Worm (Caenorhabditis elegans) whole organism, young adult: ENCODE data around the gene inx-5.

Experiments used
- B0035.1 ChIP-seq: sonication (generic microtip); optimal IDR thresholded peaks from 2 replicates; lab custom pipeline; 2016; ENCODE audit warnings: missing genetic modification characterization, mild to moderate bottlenecking, missing compliant biosample characterization, missing genotype, missing genetic modification reagents
- B0261.1 ChIP-seq: sonication (generic microtip); optimal IDR thresholded peaks from 2 replicates; lab custom pipeline; 2016; ENCODE audit warnings: mild to moderate bottlenecking, missing genetic modification characterization, moderate library complexity, missing compliant biosample characterization
- F23B12.7 ChIP-seq: sonication (generic microtip); optimal IDR thresholded peaks from 2 replicates; lab custom pipeline; 2017; ENCODE audit warnings: missing genetic modification characterization, mild to moderate bottlenecking, missing compliant biosample characterization, antibody characterized with exemption, moderate library complexity; ENCODE audit not compliant: insufficient read depth
- F52B5.7 ChIP-seq: sonication (generic microtip); optimal IDR thresholded peaks from 2 replicates; lab custom pipeline; 2016; ENCODE audit warnings: mild to moderate bottlenecking, missing genetic modification characterization, missing compliant biosample characterization
- K12H6.12 ChIP-seq: fragments of 200-800 bp; sonication (Bioruptor generic); optimal IDR thresholded peaks from 2 replicates; lab custom pipeline; 2018; ENCODE audit warnings: mild to moderate bottlenecking, missing genetic modification characterization, missing compliant biosample characterization
- T26A5.8 ChIP-seq: sonication (generic microtip); optimal IDR thresholded peaks from 2 replicates; lab custom pipeline; 2016; ENCODE audit warnings: missing genetic modification characterization, missing compliant biosample characterization
- akir-1 ChIP-seq: fragments of 200-800 bp; sonication (Bioruptor generic); optimal IDR thresholded peaks from 2 replicates; lab custom pipeline; 2018; ENCODE audit warnings: mild to moderate bottlenecking, missing genetic modification characterization, moderate library complexity, missing compliant biosample characterization
- ama-1 ChIP-seq, 3 experiments: fragments of 150-350 bp in 1 of 3; sonication (generic microtip) in 2 of 3; optimal IDR thresholded peaks; 2 replicates each; lab custom pipeline; 2014 to 2018; ENCODE audit warnings: missing biosample characterization in 2 of 3, missing genetic modification characterization in 2 of 3, missing genetic modification reagents in 2 of 3
- aptf-3 ChIP-seq: fragments of 200-800 bp; sonication (Bioruptor generic); IDR thresholded peaks from 2 replicates; pipeline ENCODE4 v1.3.6; 2022; ENCODE audit warnings: missing genetic modification characterization, missing compliant biosample characterization
- atf-7 ChIP-seq: sonication (generic microtip); optimal IDR thresholded peaks from 2 replicates; lab custom pipeline; 2017; ENCODE audit warnings: mild to moderate bottlenecking, missing genetic modification characterization, missing compliant biosample characterization
- athp-1 ChIP-seq: sonication (generic microtip); optimal IDR thresholded peaks from 2 replicates; lab custom pipeline; 2017; ENCODE audit warnings: mild to moderate bottlenecking, missing genetic modification characterization, missing compliant biosample characterization
- attf-3 ChIP-seq: fragments of 200-800 bp; sonication (Bioruptor generic); conservative IDR thresholded peaks from 2 replicates; pipeline ENCODE4 v1.3.6; 2022; ENCODE audit warnings: missing genetic modification reagents, missing genetic modification characterization, missing compliant biosample characterization
- attf-6 ChIP-seq: fragments of 200-800 bp; sonication (Bioruptor generic); IDR thresholded peaks from 2 replicates; pipeline ENCODE4 v1.3.6; 2022; ENCODE audit warnings: missing genetic modification reagents, missing genetic modification characterization, missing compliant biosample characterization
- cebp-1 ChIP-seq, 2 experiments: fragments of 200-800 bp in 1 of 2; sonication (Bioruptor generic) in 1 of 2; sonication (generic microtip) in 1 of 2; IDR thresholded peaks in 1 of 2; optimal IDR thresholded peaks in 1 of 2; 2 replicates each; pipeline versions ENCODE4 v1.3.6 to Lab custom; 2017 to 2022; ENCODE audit warnings: missing compliant biosample characterization in 2 of 2, missing genetic modification characterization in 2 of 2, mild to moderate bottlenecking in 1 of 2, missing genetic modification reagents in 1 of 2, moderate library complexity in 1 of 2
- ceh-79 ChIP-seq: sonication (generic microtip); optimal IDR thresholded peaks from 2 replicates; lab custom pipeline; 2017; ENCODE audit warnings: mild to moderate bottlenecking, missing genetic modification characterization, missing compliant biosample characterization
- efl-1 ChIP-seq: fragments of 150-350 bp; optimal IDR thresholded peaks from 2 replicates; lab custom pipeline; 2014; ENCODE audit warnings: missing biosample characterization, missing genetic modification reagents, missing genetic modification characterization
- egl-18 ChIP-seq: fragments of 200-800 bp; sonication (Bioruptor generic); IDR thresholded peaks from 2 replicates; pipeline ENCODE4 v1.3.6; 2022; ENCODE audit warnings: missing genetic modification reagents, missing genetic modification characterization, missing compliant biosample characterization
- ets-4 ChIP-seq: fragments of 200-800 bp; sonication (Bioruptor generic); optimal IDR thresholded peaks from 2 replicates; lab custom pipeline; 2018; ENCODE audit warnings: mild to moderate bottlenecking, missing genetic modification characterization, missing compliant biosample characterization
- fkh-3 ChIP-seq: sonication (generic microtip); optimal IDR thresholded peaks from 2 replicates; lab custom pipeline; 2016; ENCODE audit warnings: mild to moderate bottlenecking, missing genetic modification characterization, missing compliant biosample characterization
- gei-17 ChIP-seq: fragments of 200-800 bp; sonication (Bioruptor generic); optimal IDR thresholded peaks from 2 replicates; lab custom pipeline; 2018; ENCODE audit warnings: mild to moderate bottlenecking, missing genetic modification characterization, missing compliant biosample characterization
- let-526 ChIP-seq: fragments of 200-800 bp; sonication (Bioruptor generic); IDR thresholded peaks from 2 replicates; pipeline ENCODE4 v1.3.6; 2022; ENCODE audit warnings: missing genetic modification reagents, missing genetic modification characterization, missing compliant biosample characterization
- let-607 ChIP-seq, 2 experiments: fragments of 200-800 bp in 1 of 2; sonication (Bioruptor generic) in 1 of 2; sonication (generic microtip) in 1 of 2; optimal IDR thresholded peaks; 2 replicates each; lab custom pipeline; 2016 to 2018; ENCODE audit warnings: mild to moderate bottlenecking in 2 of 2, missing compliant biosample characterization in 2 of 2, missing genetic modification characterization in 2 of 2, moderate library complexity in 2 of 2, missing genotype in 1 of 2
- lin-26 ChIP-seq: fragments of 200-800 bp; sonication (Bioruptor generic); IDR thresholded peaks from 2 replicates; pipeline ENCODE4 v1.3.6; 2022; ENCODE audit warnings: missing genetic modification reagents, missing genetic modification characterization, missing compliant biosample characterization
- lin-40 ChIP-seq: sonication (generic microtip); optimal IDR thresholded peaks from 2 replicates; lab custom pipeline; 2016; ENCODE audit warnings: missing genetic modification characterization, mild to moderate bottlenecking, missing compliant biosample characterization, missing genotype, missing genetic modification reagents
- lin-54 ChIP-seq: fragments of 200-800 bp; sonication (Bioruptor generic); optimal IDR thresholded peaks from 2 replicates; lab custom pipeline; 2018; ENCODE audit warnings: mild to moderate bottlenecking, missing genetic modification characterization, missing compliant biosample characterization
- lir-1 ChIP-seq: fragments of 200-800 bp; sonication (Bioruptor generic); conservative IDR thresholded peaks from 2 replicates; pipeline ENCODE4 v1.3.6; 2022; ENCODE audit warnings: missing genetic modification reagents, missing genetic modification characterization, missing compliant biosample characterization
- lsl-1 ChIP-seq: fragments of 200-800 bp; sonication (Bioruptor generic); optimal IDR thresholded peaks from 2 replicates; lab custom pipeline; 2018; ENCODE audit warnings: mild to moderate bottlenecking, missing genetic modification characterization, moderate library complexity, missing compliant biosample characterization
- nfya-2 ChIP-seq: fragments of 200-800 bp; sonication (Bioruptor generic); IDR thresholded peaks from 2 replicates; pipeline ENCODE4 v1.3.6; 2022; ENCODE audit warnings: missing genetic modification reagents, missing genetic modification characterization, missing compliant biosample characterization
- nfyb-1 ChIP-seq: fragments of 200-800 bp; sonication (Bioruptor generic); IDR thresholded peaks from 2 replicates; pipeline ENCODE4 v1.3.6; 2022; ENCODE audit warnings: missing genetic modification reagents, missing genetic modification characterization, missing compliant biosample characterization
- nhr-120 ChIP-seq: fragments of 200-800 bp; sonication (Bioruptor generic); IDR thresholded peaks from 2 replicates; pipeline ENCODE4 v1.3.6; 2022; ENCODE audit warnings: missing genetic modification characterization, missing compliant biosample characterization
- nhr-27 ChIP-seq: fragments of 200-800 bp; sonication (Bioruptor generic); optimal IDR thresholded peaks from 2 replicates; lab custom pipeline; 2018; ENCODE audit warnings: mild to moderate bottlenecking, missing genetic modification characterization, moderate library complexity, missing compliant biosample characterization
- pbrm-1 ChIP-seq: fragments of 200-800 bp; sonication (Bioruptor generic); IDR thresholded peaks from 2 replicates; pipeline ENCODE4 v1.3.6; 2022; ENCODE audit warnings: missing genetic modification reagents, missing genetic modification characterization, missing compliant biosample characterization
- sdz-38 ChIP-seq: sonication (generic microtip); optimal IDR thresholded peaks from 2 replicates; lab custom pipeline; 2016; ENCODE audit warnings: missing genotype, missing genetic modification characterization, missing compliant biosample characterization
- tbp1 ChIP-seq: fragments of 200-800 bp; sonication (Bioruptor generic); optimal IDR thresholded peaks from 2 replicates; lab custom pipeline; 2018; ENCODE audit warnings: mild to moderate bottlenecking, missing genetic modification characterization, missing compliant biosample characterization
- unc-130 ChIP-seq: sonication (generic microtip); optimal IDR thresholded peaks from 2 replicates; lab custom pipeline; 2016; ENCODE audit warnings: missing genetic modification reagents, missing genetic modification characterization, missing compliant biosample characterization
- zim-3 ChIP-seq: sonication (generic microtip); optimal IDR thresholded peaks from 2 replicates; lab custom pipeline; 2017; ENCODE audit warnings: mild to moderate bottlenecking, missing genetic modification characterization, moderate library complexity, missing compliant biosample characterization
- ztf-25 ChIP-seq: fragments of 200-800 bp; sonication (Bioruptor generic); IDR thresholded peaks from 2 replicates; pipeline ENCODE4 v1.3.6; 2022; ENCODE audit warnings: missing genetic modification reagents, missing genetic modification characterization, missing compliant biosample characterization
- ztf-26 ChIP-seq: sonication (generic microtip); optimal IDR thresholded peaks from 2 replicates; lab custom pipeline; 2017; ENCODE audit warnings: missing genetic modification characterization, missing compliant biosample characterization
- ztf-28 ChIP-seq: fragments of 200-800 bp; sonication (Bioruptor generic); IDR thresholded peaks from 2 replicates; pipeline ENCODE4 v1.3.6; 2022; ENCODE audit warnings: missing genetic modification reagents, missing genetic modification characterization, missing compliant biosample characterization
- ztf-6 ChIP-seq: fragments of 200-800 bp; sonication (Bioruptor generic); IDR thresholded peaks from 2 replicates; pipeline ENCODE4 v1.3.6; 2022; ENCODE audit warnings: missing genetic modification reagents, missing genetic modification characterization, missing compliant biosample characterization

inx-5 gene

ce11 chrX:8311590-8311989 is 9.4 kb upstream of the inx-5 start:
- no peak for TF ChIP-seq lsl-1
- no peak for TF ChIP-seq lir-1
- no peak for TF ChIP-seq lin-26 (GFP tag; lab: Robert Waterston, UW)

ce11 chrX:8310747-8311146 is 8.5 kb upstream of the inx-5 start:
- TF ChIP-seq fkh-3 (tag; lab: Kevin White, UChicago) (no peak), F23B12.7 (no peak)

ce11 chrX:8308491-8308890 is 6.3 kb upstream of the inx-5 start:
- TF ChIP-seq ztf-6 (GFP tag; lab: Robert Waterston, UW) (no peak), B0035.1 (tag; lab: Kevin White, UChicago) (no peak), lin-54 (GFP tag; lab: Kevin White, UChicago) (no peak), T26A5.8 (no peak), tbp1 (GFP tag; lab: Kevin White, UChicago) (no peak), ets-4 (GFP tag; lab: Kevin White, UChicago) (no peak), atf-7 (tag; lab: Kevin White, UChicago) (no peak), nfyb-1 (GFP tag; lab: Robert Waterston, UW) (no peak), ztf-25 (no peak), attf-6 (no peak), sdz-38 (tag; lab: Kevin White, UChicago) (no peak), attf-3 (GFP tag; lab: Robert Waterston, UW) (no peak), akir-1 (GFP tag; lab: Kevin White, UChicago) (no peak), B0261.1 (tag; lab: Kevin White, UChicago) (no peak), efl-1 (GFP tag; lab: Kevin White, UChicago) (no peak)

DNA sequence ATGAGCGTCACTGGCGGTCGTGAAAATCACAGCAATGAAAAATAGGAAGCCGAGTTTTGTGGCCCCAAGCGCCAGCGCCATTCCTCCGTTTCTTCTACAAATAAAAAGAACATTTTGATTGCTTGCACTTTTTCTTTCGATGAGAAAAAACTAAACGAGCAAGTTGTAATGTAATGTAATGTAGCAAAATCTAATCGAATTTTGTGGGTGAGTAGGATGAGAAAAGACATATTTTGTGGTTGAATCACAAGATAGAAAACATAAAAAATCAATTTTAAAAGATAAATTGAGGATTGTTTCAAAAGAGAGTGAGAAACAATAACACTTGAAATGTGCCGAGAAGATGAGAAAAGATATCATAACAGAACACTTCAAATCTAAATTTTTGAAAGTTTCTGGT is 5.4 kb upstream of the inx-5 start, which contains the start of gene R09F10.5:
R09F10.5 (minus strand) TSS at position 101 of the 400 bp plus-strand sequence.
- TF ChIP-seq egl-18, result no peak
- TF ChIP-seq unc-130, result no peak
- no peak for TF ChIP-seq let-607 (tag; optimal IDR thresholded peaks at IDR 0.05; lab: Kevin White, UChicago)
- no peak for TF ChIP-seq tbp1 (GFP tag; lab: Kevin White, UChicago)
- no peak for TF ChIP-seq ztf-26
- no peak for TF ChIP-seq lin-40 (tag; lab: Kevin White, UChicago)
- TF ChIP-seq ztf-28 (GFP tag; lab: Robert Waterston, UW), result no peak
- no peak for TF ChIP-seq ama-1 (optimal IDR thresholded peaks at IDR 0.05; lab: Kevin White, UChicago)
- no peak for TF ChIP-seq ama-1 (GFP tag; optimal IDR thresholded peaks at IDR 0.05; lab: Kevin White, UChicago)
- TF ChIP-seq lsl-1, result no peak
- TF ChIP-seq nhr-27, result no peak

- no peak for TF ChIP-seq athp-1 (tag; lab: Kevin White, UChicago)
These were observed 604 bp upstream of the inx-5 start for ce11 chrX:8302803-8303202.

DNA sequence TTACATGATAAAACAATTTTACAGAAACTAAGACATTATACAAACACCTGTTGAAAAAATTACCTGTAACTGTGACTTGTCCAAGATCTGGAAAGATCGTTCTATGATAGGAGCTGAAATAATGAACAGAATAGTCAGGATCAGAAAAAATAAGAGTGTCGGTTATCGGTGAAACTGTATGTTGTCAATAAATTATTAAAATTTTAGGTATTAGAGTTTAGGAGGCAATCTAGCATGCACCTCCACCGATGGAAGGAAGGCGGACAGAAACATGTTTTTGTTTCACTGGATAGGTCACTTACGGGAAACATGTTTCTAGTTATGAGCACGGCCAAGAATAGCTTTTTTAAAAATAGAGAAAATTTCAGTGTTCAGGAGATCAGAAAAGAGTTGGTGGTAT is 2.6 kb downstream of the inx-5 start, which contains the start of gene ced-13:
ced-13 (minus strand) TSS at position 101 of the 400 bp plus-strand sequence.
- TF ChIP-seq cebp-1 (GFP tag; IDR thresholded peaks at IDR 0.05; lab: Robert Waterston, UW) (no peak), cebp-1 (tag; optimal IDR thresholded peaks at IDR 0.05; lab: Kevin White, UChicago) (no peak), pbrm-1 (GFP tag; lab: Robert Waterston, UW) (no peak), ceh-79 (no peak), nfya-2 (GFP tag; lab: Robert Waterston, UW) (no peak), aptf-3 (GFP tag; lab: Robert Waterston, UW) (no peak), nhr-120 (GFP tag; lab: Robert Waterston, UW) (no peak), nfyb-1 (GFP tag; lab: Robert Waterston, UW) (no peak), lin-54 (GFP tag; lab: Kevin White, UChicago) (no peak), K12H6.12 (tag; lab: Kevin White, UChicago) (no peak), tbp1 (GFP tag; lab: Kevin White, UChicago) (no peak), F52B5.7 (tag; lab: Kevin White, UChicago) (no peak), gei-17 (GFP tag; lab: Kevin White, UChicago) (no peak), let-526 (no peak), B0261.1 (tag; lab: Kevin White, UChicago) (no peak), zim-3 (no peak)
